Fruit fly (Drosophila melanogaster): ENCODE results near the gene Nt5a.

- TF ChIP-seq pan (optimal IDR thresholded peaks at IDR 0.05) (no peak), usp (GFP tag; optimal IDR thresholded peaks at IDR 0.05) (no peak), br (GFP tag; optimal IDR thresholded peaks at IDR 0.05) (no peak), jim (GFP tag; optimal IDR thresholded peaks at IDR 0.05) (no peak), ey (GFP tag; optimal IDR thresholded peaks at IDR 0.05) (peak; percentile 16), Hr78 (GFP tag; optimal IDR thresholded peaks at IDR 0.05) (no peak), fru (GFP tag; optimal IDR thresholded peaks at IDR 0.05) (no peak), tai (GFP tag; optimal IDR thresholded peaks at IDR 0.05) (no peak), h (GFP tag; optimal IDR thresholded peaks at IDR 0.05) (no peak), Mio (GFP tag; optimal IDR thresholded peaks at IDR 0.05) (no peak), psq (GFP tag; optimal IDR thresholded peaks at IDR 0.05) (no peak), Abd-B (GFP tag; optimal IDR thresholded peaks at IDR 0.05) (no peak), Myc (optimal IDR thresholded peaks at IDR 0.05) (no peak), Dfd (GFP tag; optimal IDR thresholded peaks at IDR 0.05) (no peak)
Observed at dm6 chr3L:1295693-1296092, 11.5 kb downstream of the Nt5a start, which contains the start of gene Rabex-5.
